Fruit fly (Drosophila melanogaster) whole organism, embryonic: Measurements from ENCODE around the gene CG32278.

ENCODE experiments used
- BEAF-32 ChIP-seq: fragments of 200-800 bp; sonication (Bioruptor generic); optimal IDR thresholded peaks from 3 replicates; lab custom pipeline; 2017; ENCODE audit warnings: missing biosample characterization, missing genetic modification characterization, mild to moderate bottlenecking, moderate library complexity, missing genetic modification reagents
- BtbVII ChIP-seq: fragments of 200-800 bp; sonication (Bioruptor generic); optimal IDR thresholded peaks from 3 replicates; lab custom pipeline; 2017; ENCODE audit warnings: missing biosample characterization, mild to moderate bottlenecking, missing genetic modification characterization
- CG10147 ChIP-seq: fragments of 200-800 bp; sonication (Bioruptor generic); optimal IDR thresholded peaks from 2 replicates; lab custom pipeline; 2019; ENCODE audit warnings: missing biosample characterization, mild to moderate bottlenecking, missing genetic modification characterization, moderate library complexity
- CG1024 ChIP-seq: fragments of 200-800 bp; sonication (Bioruptor generic); IDR thresholded peaks from 2 replicates; pipeline ENCODE4 v1.3.6; 2022; ENCODE audit warnings: missing biosample characterization, missing genetic modification characterization
- CG11398 ChIP-seq: fragments of 200-800 bp; sonication (Bioruptor generic); optimal IDR thresholded peaks from 2 replicates; lab custom pipeline; 2016; ENCODE audit warnings: missing biosample characterization, missing genetic modification characterization
- CG11696 ChIP-seq: fragments of 200-800 bp; sonication (Bioruptor generic); IDR thresholded peaks from 2 replicates; pipeline ENCODE4 v1.3.6; 2022; ENCODE audit warnings: missing biosample characterization, missing genetic modification characterization
- CG12942 ChIP-seq: fragments of 200-800 bp; sonication (Bioruptor generic); optimal IDR thresholded peaks from 3 replicates; lab custom pipeline; 2016; ENCODE audit warnings: missing biosample characterization, missing genetic modification characterization
- CG13894 ChIP-seq: fragments of 200-800 bp; sonication (Bioruptor generic); optimal IDR thresholded peaks from 3 replicates; lab custom pipeline; 2018; ENCODE audit warnings: missing biosample characterization, mild to moderate bottlenecking, missing genetic modification characterization, moderate library complexity
- CG14050 ChIP-seq: fragments of 200-800 bp; sonication (Bioruptor generic); IDR thresholded peaks from 3 replicates; pipeline ENCODE4 v1.3.6; 2022; ENCODE audit warnings: missing biosample characterization, missing genetic modification characterization
- CG14441 ChIP-seq: fragments of 200-800 bp; sonication (Bioruptor generic); IDR thresholded peaks from 2 replicates; pipeline ENCODE4 v1.3.6; 2022; ENCODE audit warnings: missing biosample characterization, missing genetic modification characterization
- CG16815 ChIP-seq: fragments of 200-800 bp; sonication (Bioruptor generic); optimal IDR thresholded peaks from 3 replicates; lab custom pipeline; 2017; ENCODE audit warnings: missing biosample characterization, mild to moderate bottlenecking, missing genetic modification characterization
- CG17359 ChIP-seq: fragments of 200-800 bp; sonication (Bioruptor generic); optimal IDR thresholded peaks from 3 replicates; lab custom pipeline; 2018; ENCODE audit warnings: missing biosample characterization, mild to moderate bottlenecking, missing genetic modification characterization, moderate library complexity
- CG18011 ChIP-seq: fragments of 200-800 bp; sonication (Bioruptor generic); optimal IDR thresholded peaks from 2 replicates; lab custom pipeline; 2017; ENCODE audit warnings: missing biosample characterization, missing genetic modification characterization, mild to moderate bottlenecking, moderate library complexity, missing genotype
- CG18262 ChIP-seq: fragments of 200-800 bp; optimal IDR thresholded peaks from 3 replicates; lab custom pipeline; 2019; ENCODE audit warnings: missing biosample characterization, mild to moderate bottlenecking, missing genetic modification characterization, moderate library complexity
- CG18619 ChIP-seq: fragments of 200-800 bp; sonication (Bioruptor generic); optimal IDR thresholded peaks from 3 replicates; lab custom pipeline; 2017; ENCODE audit warnings: missing biosample characterization, mild to moderate bottlenecking, missing genetic modification characterization
- CG2678 ChIP-seq: fragments of 200-800 bp; sonication (Bioruptor generic); optimal IDR thresholded peaks from 3 replicates; lab custom pipeline; 2019; ENCODE audit warnings: missing biosample characterization, mild to moderate bottlenecking, missing genetic modification characterization, moderate library complexity
- CG3065 ChIP-seq: fragments of 200-800 bp; sonication (Bioruptor generic); optimal IDR thresholded peaks from 2 replicates; lab custom pipeline; 2016; ENCODE audit warnings: missing biosample characterization, missing genetic modification characterization
- CG31388 ChIP-seq: fragments of 200-800 bp; sonication (Bioruptor generic); optimal IDR thresholded peaks from 2 replicates; lab custom pipeline; 2016; ENCODE audit warnings: missing biosample characterization, missing genetic modification characterization
- CG4707 ChIP-seq: fragments of 200-800 bp; sonication (Bioruptor generic); optimal IDR thresholded peaks from 2 replicates; lab custom pipeline; 2018; ENCODE audit warnings: missing biosample characterization, mild to moderate bottlenecking, missing genetic modification characterization, moderate library complexity
- CG6689 ChIP-seq: fragments of 200-800 bp; sonication (Bioruptor generic); IDR thresholded peaks from 2 replicates; pipeline ENCODE4 v1.3.6; 2022; ENCODE audit warnings: missing biosample characterization, missing genetic modification characterization
- CG6854 ChIP-seq: fragments of 200-800 bp; sonication (Bioruptor generic); optimal IDR thresholded peaks from 3 replicates; lab custom pipeline; 2017; ENCODE audit warnings: missing biosample characterization, mild to moderate bottlenecking, missing genetic modification characterization
- CrebB ChIP-seq: fragments of 200-800 bp; sonication (Bioruptor generic); optimal IDR thresholded peaks from 3 replicates; lab custom pipeline; 2018; ENCODE audit warnings: missing biosample characterization, mild to moderate bottlenecking, missing genetic modification characterization
- Dbx ChIP-seq: fragments of 200-800 bp; sonication (Bioruptor generic); IDR thresholded peaks from 3 replicates; pipeline ENCODE4 v1.3.6; 2022; ENCODE audit warnings: missing biosample characterization, missing genetic modification characterization
- GATAe ChIP-seq: fragments of 200-800 bp; sonication (Bioruptor generic); conservative IDR thresholded peaks from 2 replicates; pipeline ENCODE4 v1.3.6; 2022; ENCODE audit warnings: missing biosample characterization, missing genetic modification characterization
- HLH3B ChIP-seq: fragments of 200-800 bp; sonication (Bioruptor generic); IDR thresholded peaks from 2 replicates; pipeline ENCODE4 v1.3.6; 2022; ENCODE audit warnings: missing biosample characterization, missing genetic modification characterization
- HmgD ChIP-seq: fragments of 200-800 bp; sonication (Bioruptor generic); optimal IDR thresholded peaks from 3 replicates; lab custom pipeline; 2016; ENCODE audit warnings: missing biosample characterization, missing genetic modification characterization
- Hr3 ChIP-seq: fragments of 200-800 bp; sonication (Bioruptor generic); optimal IDR thresholded peaks from 3 replicates; lab custom pipeline; 2016; ENCODE audit warnings: missing biosample characterization, missing genetic modification characterization
- Hr78 ChIP-seq, 2 experiments: fragments of 200-800 bp in 1 of 2; fragments of >200 bp in 1 of 2; sonication (Bioruptor generic) in 1 of 2; optimal IDR thresholded peaks; 2 replicates each; lab custom pipeline; 2017 to 2019; ENCODE audit warnings: missing biosample characterization in 2 of 2, missing genetic modification characterization in 2 of 2, mild to moderate bottlenecking in 1 of 2, moderate library complexity in 1 of 2
- Hsf ChIP-seq: fragments of 200-800 bp; sonication (Bioruptor generic); optimal IDR thresholded peaks from 3 replicates; lab custom pipeline; 2016; ENCODE audit warnings: missing biosample characterization, missing genetic modification characterization
- Med ChIP-seq: fragments of 200-800 bp; sonication (Bioruptor generic); peaks from one replicate; lab custom pipeline; 2016; ENCODE audit warnings: missing biosample characterization, missing genetic modification characterization, mild to moderate bottlenecking, inconsistent platforms, moderate library complexity
- Oli ChIP-seq: fragments of 200-800 bp; sonication (Bioruptor generic); optimal IDR thresholded peaks from 2 replicates; lab custom pipeline; 2018; ENCODE audit warnings: missing biosample characterization, mild to moderate bottlenecking, missing genetic modification characterization, moderate library complexity
- Ptx1 ChIP-seq: fragments of 200-800 bp; sonication (Bioruptor generic); IDR thresholded peaks from 2 replicates; pipeline ENCODE4 v1.3.6; 2022; ENCODE audit warnings: missing biosample characterization, missing genetic modification characterization
- cad ChIP-seq: fragments of >200 bp; optimal IDR thresholded peaks from 2 replicates; lab custom pipeline; 2017; ENCODE audit warnings: missing biosample characterization, missing genetic modification characterization
- corto ChIP-seq: fragments of 200-800 bp; sonication (Bioruptor generic); optimal IDR thresholded peaks from 2 replicates; lab custom pipeline; 2016; ENCODE audit warnings: missing biosample characterization, mild to moderate bottlenecking, missing genetic modification characterization, moderate library complexity
- dimm ChIP-seq: fragments of 200-800 bp; sonication (Bioruptor generic); IDR thresholded peaks from 2 replicates; pipeline ENCODE4 v1.3.6; 2022; ENCODE audit warnings: missing biosample characterization, missing genetic modification characterization
- dm ChIP-seq: fragments of 200-800 bp; sonication (Bioruptor generic); optimal IDR thresholded peaks from 3 replicates; lab custom pipeline; 2016; ENCODE audit warnings: missing biosample characterization, missing genetic modification characterization
- dmrt11E ChIP-seq: fragments of 200-800 bp; sonication (Bioruptor generic); optimal IDR thresholded peaks from 3 replicates; lab custom pipeline; 2018; ENCODE audit warnings: missing biosample characterization, mild to moderate bottlenecking, missing genetic modification characterization, moderate library complexity
- dmrt99B ChIP-seq: fragments of 200-800 bp; sonication (Bioruptor generic); optimal IDR thresholded peaks from 2 replicates; lab custom pipeline; 2018; ENCODE audit warnings: missing biosample characterization, mild to moderate bottlenecking, missing genetic modification characterization, moderate library complexity
- eve ChIP-seq, 2 experiments: fragments of >200 bp; optimal IDR thresholded peaks; 2 replicates each; lab custom pipeline; 2017; ENCODE audit warnings: missing biosample characterization in 2 of 2, missing genetic modification characterization in 2 of 2
- gro ChIP-seq: fragments of 200-800 bp; sonication (Bioruptor generic); optimal IDR thresholded peaks from 2 replicates; lab custom pipeline; 2016; ENCODE audit warnings: missing biosample characterization, missing genetic modification characterization
- kni ChIP-seq: fragments of 200-800 bp; sonication (Bioruptor generic); optimal IDR thresholded peaks from 3 replicates; lab custom pipeline; 2017; ENCODE audit warnings: mild to moderate bottlenecking, missing biosample characterization, missing genetic modification reagents, missing genetic modification characterization
- maf-S ChIP-seq: fragments of 200-800 bp; sonication (Bioruptor generic); optimal IDR thresholded peaks from 2 replicates; lab custom pipeline; 2016; ENCODE audit warnings: missing biosample characterization, missing genetic modification characterization
- mam ChIP-seq: fragments of 200-800 bp; sonication (Bioruptor generic); optimal IDR thresholded peaks from 3 replicates; lab custom pipeline; 2016; ENCODE audit warnings: missing biosample characterization, missing genetic modification characterization
- nau ChIP-seq: fragments of 200-800 bp; sonication (Bioruptor generic); optimal IDR thresholded peaks from 3 replicates; lab custom pipeline; 2017; ENCODE audit warnings: missing biosample characterization, mild to moderate bottlenecking, missing genetic modification characterization, missing genetic modification reagents
- nerfin-1 ChIP-seq: fragments of 200-800 bp; sonication (Bioruptor generic); optimal IDR thresholded peaks from 3 replicates; lab custom pipeline; 2019; ENCODE audit warnings: missing biosample characterization, mild to moderate bottlenecking, missing genetic modification characterization, moderate library complexity
- nom ChIP-seq: fragments of 200-800 bp; sonication (Bioruptor generic); optimal IDR thresholded peaks from 2 replicates; lab custom pipeline; 2017; ENCODE audit warnings: missing biosample characterization, missing genetic modification characterization, mild to moderate bottlenecking, moderate library complexity, missing genetic modification reagents
- pan ChIP-seq, 4 experiments: fragments of >200 bp in 3 of 4; fragments of 200-800 bp in 1 of 4; sonication (Bioruptor generic) in 1 of 4; optimal IDR thresholded peaks in 3 of 4; IDR thresholded peaks in 1 of 4; 2 replicates each; pipeline versions ENCODE4 v1.3.6 to Lab custom; 2017 to 2022; ENCODE audit warnings: missing biosample characterization in 2 of 4, missing genetic modification characterization in 2 of 4, mixed read lengths in 1 of 4
- rib ChIP-seq: fragments of 200-800 bp; sonication (Bioruptor generic); IDR thresholded peaks from 2 replicates; pipeline ENCODE4 v1.3.6; 2022; ENCODE audit warnings: missing biosample characterization, missing genetic modification characterization
- seq ChIP-seq: fragments of 200-800 bp; sonication (Bioruptor generic); IDR thresholded peaks from 2 replicates; pipeline ENCODE4 v1.3.6; 2022; ENCODE audit warnings: missing biosample characterization, missing genetic modification characterization
- sqz ChIP-seq: fragments of 200-800 bp; sonication (Bioruptor generic); optimal IDR thresholded peaks from 3 replicates; lab custom pipeline; 2018; ENCODE audit warnings: missing biosample characterization, mild to moderate bottlenecking, missing genetic modification characterization

Gene CG32278

dm6 chr3L:3143383-3143962 is 25.6 kb upstream of the CG32278 start, which contains the start of the genes CG11537 and Alg2 (continued):
- TF ChIP-seq Ptx1 (GFP tag; lab: Robert Waterston, UW) (no peak), CG3065 (GFP tag; lab: Kevin White, UChicago) (no peak), CG18619 (GFP tag; lab: Kevin White, UChicago) (no peak), CG18011 (GFP tag; lab: Kevin White, UChicago) (no peak), mam (peak; percentile 15), dmrt99B (tag; lab: Kevin White, UChicago) (no peak), eve (GFP tag; optimal IDR thresholded peaks at IDR 0.05; lab: Kevin White, UChicago) (no peak), CrebB (tag; lab: Kevin White, UChicago) (no peak), Hsf (GFP tag; lab: Kevin White, UChicago) (no peak), CG12942 (no peak), CG17359 (tag; lab: Kevin White, UChicago) (no peak), CG6854 (no peak), Med (GFP tag; lab: Kevin White, UChicago) (peak; percentile 29), seq (no peak), BEAF-32 (GFP tag; lab: Kevin White, UChicago) (peak; percentile 22), kni (GFP tag; lab: Kevin White, UChicago) (no peak), Hr78 (GFP tag; optimal IDR thresholded peaks at IDR 0.05; lab: Kevin White, UChicago) (no peak), BtbVII (GFP tag; lab: Kevin White, UChicago) (no peak), CG11696 (GFP tag; lab: Robert Waterston, UW) (no peak), nau (no peak), CG31388 (GFP tag; lab: Kevin White, UChicago) (no peak), HmgD (no peak), GATAe (no peak), CG10147 (GFP tag; lab: Kevin White, UChicago) (no peak), nerfin-1 (tag; lab: Kevin White, UChicago) (no peak), maf-S (no peak), CG2678 (peak; percentile 42), Hr3 (no peak), Dbx (no peak), CG6689 (GFP tag; lab: Robert Waterston, UW) (no peak), dmrt11E (tag; lab: Kevin White, UChicago) (peak; percentile 33), rib (GFP tag; lab: Robert Waterston, UW) (no peak; the same call in 1 of the 2 replicates), dimm (no peak), CG14441 (GFP tag; lab: Robert Waterston, UW) (0 out of 2 replicates have a peak, but pooled peaks have one; percentile 2), cad (GFP tag; lab: Kevin White, UChicago) (no peak), gro (GFP tag; lab: Kevin White, UChicago) (no peak), pan (optimal IDR thresholded peaks at IDR 0.05; lab: Kevin White, UChicago) (no peak), pan (GFP tag; optimal IDR thresholded peaks at IDR 0.05 in 1 of 2, IDR thresholded peaks at IDR 0.05 in 1 of 2) (no peak), dm (GFP tag; lab: Kevin White, UChicago) (peak; percentile 12), CG18262 (tag; lab: Kevin White, UChicago) (peak; percentile 45), nom (GFP tag; lab: Kevin White, UChicago) (no peak), HLH3B (GFP tag; lab: Robert Waterston, UW) (peak; percentile 13; the same call in 1 of the 2 replicates), CG16815 (no peak), CG11398 (GFP tag; lab: Kevin White, UChicago) (no peak), CG1024 (GFP tag; lab: Robert Waterston, UW) (no peak), sqz (no peak), CG14050 (no peak), Oli (no peak), CG4707 (GFP tag; lab: Kevin White, UChicago) (no peak), corto (GFP tag; lab: Kevin White, UChicago) (no peak), CG13894 (tag; lab: Kevin White, UChicago) (peak; percentile 5)
